Worm (Caenorhabditis elegans) whole organism, early embryonic: ENCODE data around the gene F33C8.4.

Source experiments
- B0310.2 ChIP-seq: sonication (generic microtip); optimal IDR thresholded peaks from 2 replicates; lab custom pipeline; 2016; ENCODE audit warnings: mild to moderate bottlenecking, missing genetic modification characterization, missing compliant biosample characterization
- F13C5.2 ChIP-seq: sonication (generic microtip); optimal IDR thresholded peaks from 2 replicates; lab custom pipeline; 2017; ENCODE audit warnings: mild to moderate bottlenecking, missing genetic modification characterization, inconsistent platforms, missing compliant biosample characterization
- aly-1 ChIP-seq: sonication (generic microtip); optimal IDR thresholded peaks from 2 replicates; lab custom pipeline; 2016; ENCODE audit warnings: missing genetic modification characterization, missing compliant biosample characterization
- ama-1 ChIP-seq: fragments of 150-350 bp; optimal IDR thresholded peaks from 2 replicates; lab custom pipeline; 2014
- ceh-13 ChIP-seq: fragments of 200-800 bp; sonication (Bioruptor generic); optimal IDR thresholded peaks from 2 replicates; lab custom pipeline; 2018; ENCODE audit warnings: mild to moderate bottlenecking, missing genetic modification characterization, missing compliant biosample characterization
- ceh-36 ChIP-seq: sonication (generic microtip); optimal IDR thresholded peaks from 2 replicates; lab custom pipeline; 2016; ENCODE audit warnings: missing genetic modification characterization, inconsistent platforms, missing compliant biosample characterization
- ets-7 ChIP-seq: sonication (generic microtip); optimal IDR thresholded peaks from 2 replicates; lab custom pipeline; 2016; ENCODE audit warnings: missing genotype, missing genetic modification characterization, missing compliant biosample characterization
- flt-1 ChIP-seq: fragments of 200-800 bp; sonication (Bioruptor generic); IDR thresholded peaks from 2 replicates; pipeline ENCODE4 v1.3.6; 2022; ENCODE audit warnings: missing genetic modification characterization, missing compliant biosample characterization
- hmbx-1 ChIP-seq: sonication (generic microtip); optimal IDR thresholded peaks from 2 replicates; lab custom pipeline; 2016; ENCODE audit warnings: mild to moderate bottlenecking, missing genetic modification characterization, missing compliant biosample characterization
- hmg-4 ChIP-seq: fragments of 200-800 bp; sonication (Bioruptor generic); optimal IDR thresholded peaks from 2 replicates; lab custom pipeline; 2018; ENCODE audit warnings: mild to moderate bottlenecking, missing genetic modification characterization, missing compliant biosample characterization
- pes-1 ChIP-seq: fragments of 200-800 bp; sonication (Bioruptor generic); IDR thresholded peaks from 2 replicates; pipeline ENCODE4 v1.3.6; 2022; ENCODE audit warnings: missing genetic modification reagents, missing genetic modification characterization, missing compliant biosample characterization
- scrt-1 ChIP-seq: fragments of 200-800 bp; sonication (Bioruptor generic); IDR thresholded peaks from 2 replicates; pipeline ENCODE4 v1.3.6; 2022; ENCODE audit warnings: missing genetic modification characterization, missing compliant biosample characterization
- tbx-11 ChIP-seq: fragments of 200-800 bp; sonication (Bioruptor generic); IDR thresholded peaks from 2 replicates; pipeline ENCODE4 v1.3.6; 2022; ENCODE audit warnings: missing genetic modification characterization, missing compliant biosample characterization
- tra-4 ChIP-seq: sonication (generic microtip); optimal IDR thresholded peaks from 2 replicates; lab custom pipeline; 2017; ENCODE audit warnings: missing genetic modification characterization, missing compliant biosample characterization

DNA sequence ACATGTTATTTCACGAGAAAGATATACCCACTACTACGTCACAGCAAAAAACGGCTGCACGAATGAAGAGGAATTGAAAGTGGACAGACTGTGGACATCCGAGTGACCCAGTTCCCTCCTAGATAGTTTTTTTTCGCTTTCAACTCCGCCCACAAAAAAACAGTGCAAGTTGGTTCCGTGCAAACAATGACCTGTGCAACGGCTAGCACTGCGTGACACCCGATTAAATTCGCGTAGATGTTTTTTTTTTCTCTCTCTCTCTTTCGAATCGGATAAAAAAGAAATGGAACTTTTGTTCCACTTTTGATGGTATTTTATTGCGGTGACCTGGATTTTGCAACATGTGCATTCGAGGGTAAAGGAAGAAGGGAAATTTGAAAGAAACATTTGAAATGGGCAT lies 13.1 kb downstream of the F33C8.4 start:
- no peak for TF ChIP-seq hmbx-1
- no peak for TF ChIP-seq ama-1 (lab: Kevin White, UChicago)
- TF ChIP-seq tbx-11 (GFP tag; lab: Robert Waterston, UW) = no peak
- TF ChIP-seq ceh-36 = no peak
- no peak for TF ChIP-seq ets-7
- no peak for TF ChIP-seq pes-1
- no peak for TF ChIP-seq flt-1 (GFP tag; lab: Robert Waterston, UW)
- no peak for TF ChIP-seq aly-1 (tag; lab: Kevin White, UChicago)
- TF ChIP-seq F13C5.2 (tag; lab: Kevin White, UChicago) = no peak
- no peak for TF ChIP-seq B0310.2 (tag; lab: Kevin White, UChicago)
- TF ChIP-seq scrt-1 (GFP tag; lab: Robert Waterston, UW) = no peak
- TF ChIP-seq hmg-4 (GFP tag; lab: Kevin White, UChicago) = no peak
- TF ChIP-seq tra-4 (tag; lab: Kevin White, UChicago) = no peak
- no peak for TF ChIP-seq ceh-13 (GFP tag; lab: Kevin White, UChicago)
